Fruit fly (Drosophila melanogaster): ENCODE data around the gene slp2.

slp2 gene

DNA sequence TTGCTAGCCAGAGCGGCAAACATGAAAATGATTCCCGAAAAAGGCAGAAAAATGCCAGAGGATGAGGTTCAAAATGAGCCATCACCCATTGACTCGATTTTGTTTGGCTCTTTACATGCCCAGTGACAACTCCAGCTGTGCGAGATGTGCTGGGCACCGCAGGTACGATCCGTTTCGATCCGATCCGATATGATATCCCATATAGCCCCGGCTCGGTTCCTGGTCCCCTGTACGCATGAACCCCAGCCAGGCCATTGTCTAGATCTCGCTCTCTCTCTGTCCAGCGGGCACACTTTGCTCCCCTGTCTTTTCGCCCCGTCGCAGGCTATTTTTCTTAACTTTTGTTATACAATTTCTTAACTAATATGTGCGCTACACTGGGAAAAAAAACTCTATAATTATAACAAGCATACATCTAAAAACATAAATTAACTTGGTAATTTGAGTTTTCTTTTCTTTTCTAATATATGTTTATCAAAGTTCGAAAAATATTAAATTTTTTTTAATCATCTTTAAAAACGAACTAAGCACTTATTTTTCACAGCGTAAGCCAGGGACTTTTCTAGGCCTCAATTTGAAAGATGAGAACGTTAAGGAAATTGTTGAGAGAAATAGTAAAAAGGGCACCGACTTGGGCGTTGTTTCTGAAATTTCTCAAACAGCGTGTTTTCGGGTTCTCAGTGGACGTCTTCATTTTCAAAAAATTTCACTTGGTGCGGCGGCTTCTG, 9.1 kb upstream of the slp2 start (continued):
- TF ChIP-seq fd64A (GFP tag; optimal IDR thresholded peaks at IDR 0.05) (no peak), CoRest (tag; optimal IDR thresholded peaks at IDR 0.05) (peak; percentile 86), MBD-R2 (GFP tag; IDR thresholded peaks at IDR 0.05) (no peak), Blimp-1 (GFP tag; optimal IDR thresholded peaks at IDR 0.05) (peak; percentile 62), CG5245 (GFP tag; optimal IDR thresholded peaks at IDR 0.05) (peak; percentile 57), ro (GFP tag; IDR thresholded peaks at IDR 0.05) (no peak), CG5953 (GFP tag; IDR thresholded peaks at IDR 0.05) (no peak), lmd (GFP tag; IDR thresholded peaks at IDR 0.05) (peak; percentile 48; the same call in 1 of the 2 replicates), Meics (GFP tag; optimal IDR thresholded peaks at IDR 0.05) (no peak), CG15479 (GFP tag; optimal IDR thresholded peaks at IDR 0.05) (peak; percentile 85), bab2 (GFP tag; optimal IDR thresholded peaks at IDR 0.05) (peak; percentile 54), CG12219 (GFP tag; optimal IDR thresholded peaks at IDR 0.05) (no peak), Hr3 (GFP tag; optimal IDR thresholded peaks at IDR 0.05) (peak; percentile 60), Doc2 (GFP tag; IDR thresholded peaks at IDR 0.05) (no peak), BtbVII (GFP tag; optimal IDR thresholded peaks at IDR 0.05) (no peak), gcm2 (GFP tag; optimal IDR thresholded peaks at IDR 0.05) (no peak), dan (GFP tag; IDR thresholded peaks at IDR 0.05) (peak; percentile 75; the same call in 1 of the 2 replicates), CG16813 (GFP tag; IDR thresholded peaks at IDR 0.05; ENCODE audit: partially characterized antibody) (no peak), Ets65A (GFP tag) (peak; percentile 94), unpg (GFP tag; optimal IDR thresholded peaks at IDR 0.05) (peak; percentile 79), zfh2 (GFP tag; optimal IDR thresholded peaks at IDR 0.05) (no peak), cg (GFP tag; optimal IDR thresholded peaks at IDR 0.05) (no peak), Optix (GFP tag; IDR thresholded peaks at IDR 0.05) (no peak), fu2 (GFP tag; optimal IDR thresholded peaks at IDR 0.05) (no peak), tx (GFP tag; optimal IDR thresholded peaks at IDR 0.05) (no peak), Sin3A (optimal IDR thresholded peaks at IDR 0.05) (no peak), CG1233 (GFP tag; optimal IDR thresholded peaks at IDR 0.05) (peak; percentile 72), Tbp (GFP tag; optimal IDR thresholded peaks at IDR 0.05) (no peak), fd3F (GFP tag; optimal IDR thresholded peaks at IDR 0.05) (no peak), pnt (GFP tag; optimal IDR thresholded peaks at IDR 0.05) (peak; percentile 63), dimm (GFP tag; IDR thresholded peaks at IDR 0.05) (no peak), CG2199 (GFP tag; IDR thresholded peaks at IDR 0.05) (peak; percentile 78; the same call in 2 of the 3 replicates), vvl (GFP tag; IDR thresholded peaks at IDR 0.05) (peak; percentile 62), NC2β (GFP tag; optimal IDR thresholded peaks at IDR 0.05) (peak; percentile 69), CG12236 (GFP tag; optimal IDR thresholded peaks at IDR 0.05) (peak; percentile 73), CG4707 (GFP tag; optimal IDR thresholded peaks at IDR 0.05) (no peak), sd (tag; optimal IDR thresholded peaks at IDR 0.05) (no peak), CG12744 (GFP tag; optimal IDR thresholded peaks at IDR 0.05) (peak; percentile 43), Hsf (GFP tag; optimal IDR thresholded peaks at IDR 0.05) (peak; percentile 65), pros (GFP tag; optimal IDR thresholded peaks at IDR 0.05) (peak; percentile 97), Nf-YB (GFP tag; optimal IDR thresholded peaks at IDR 0.05) (peak; percentile 71), nom (GFP tag; optimal IDR thresholded peaks at IDR 0.05) (no peak), yki (optimal IDR thresholded peaks at IDR 0.05) (no peak), gfzf (GFP tag; optimal IDR thresholded peaks at IDR 0.05) (no peak), Taf1 (GFP tag; IDR thresholded peaks at IDR 0.05) (no peak), lab (GFP tag; optimal IDR thresholded peaks at IDR 0.05) (no peak), CG13296 (GFP tag; optimal IDR thresholded peaks at IDR 0.05) (no peak), CG8290 (GFP tag; optimal IDR thresholded peaks at IDR 0.05) (peak; percentile 60), CG8290 (tag; optimal IDR thresholded peaks at IDR 0.05) (peak in 1 of 2 experiments; percentile 61), CG10366 (GFP tag; IDR thresholded peaks at IDR 0.05) (0 out of 2 replicates have a peak, but pooled peaks have one; percentile 7), Ptx1 (GFP tag; IDR thresholded peaks at IDR 0.05) (peak; percentile 32; the same call in 1 of the 2 replicates)
